Worm (Caenorhabditis elegans) whole organism, L1 larva: ENCODE data around the gene R02D5.6.

Experiments
- F16B12.6 ChIP-seq: fragments of 150-350 bp; optimal IDR thresholded peaks from 2 replicates; lab custom pipeline; 2014; ENCODE audit warnings: missing biosample characterization, missing genetic modification characterization
- ama-1 ChIP-seq: fragments of 150-350 bp; optimal IDR thresholded peaks from 2 replicates; lab custom pipeline; 2014
- blmp-1 ChIP-seq: fragments of 150-350 bp; optimal IDR thresholded peaks from 2 replicates; lab custom pipeline; 2014; ENCODE audit warnings: missing biosample characterization, missing genetic modification characterization
- ceh-63 ChIP-seq: fragments of 200-800 bp; sonication (Bioruptor generic); optimal IDR thresholded peaks from 2 replicates; lab custom pipeline; 2018; ENCODE audit warnings: mild to moderate bottlenecking, missing genetic modification characterization, missing compliant biosample characterization
- ceh-8 ChIP-seq: fragments of 200-800 bp; sonication (Bioruptor generic); optimal IDR thresholded peaks from 2 replicates; lab custom pipeline; 2018; ENCODE audit warnings: mild to moderate bottlenecking, missing genetic modification characterization, moderate library complexity, missing compliant biosample characterization
- ceh-90 ChIP-seq: sonication (generic microtip); optimal IDR thresholded peaks from 2 replicates; lab custom pipeline; 2016; ENCODE audit warnings: missing genetic modification characterization, missing compliant biosample characterization
- dpl-1 ChIP-seq, 3 experiments: fragments of 150-350 bp in 2 of 3; sonication (generic microtip) in 1 of 3; optimal IDR thresholded peaks; 2 replicates each; lab custom pipeline; 2014 to 2017; ENCODE audit warnings: missing biosample characterization in 3 of 3, missing genetic modification characterization in 3 of 3, missing genetic modification reagents in 3 of 3
- dsc-1 ChIP-seq: sonication (generic microtip); optimal IDR thresholded peaks from 2 replicates; lab custom pipeline; 2016; ENCODE audit warnings: mild to moderate bottlenecking, missing genetic modification characterization, missing compliant biosample characterization
- efl-1 ChIP-seq, 4 experiments: fragments of 150-350 bp; optimal IDR thresholded peaks in 3 of 4; peaks in 1 of 4; 1 replicate in 1 of 4; 2 replicates in 3 of 4; lab custom pipeline; 2014; ENCODE audit warnings: missing biosample characterization in 2 of 4, missing genetic modification characterization in 2 of 4, missing genetic modification reagents in 2 of 4
- efl-3 ChIP-seq: fragments of 200-800 bp; sonication (Bioruptor generic); optimal IDR thresholded peaks from 2 replicates; lab custom pipeline; 2018; ENCODE audit warnings: mild to moderate bottlenecking, missing genetic modification characterization, missing compliant biosample characterization
- elt-2 ChIP-seq: sonication (generic microtip); optimal IDR thresholded peaks from 2 replicates; lab custom pipeline; 2016; ENCODE audit warnings: missing genetic modification characterization, mild to moderate bottlenecking, inconsistent platforms, missing compliant biosample characterization, missing genetic modification reagents
- fkh-4 ChIP-seq: sonication (generic microtip); optimal IDR thresholded peaks from 2 replicates; lab custom pipeline; 2016; ENCODE audit warnings: missing compliant biosample characterization, missing genetic modification characterization, borderline replicate concordance
- hlh-17 ChIP-seq: fragments of 200-800 bp; sonication (Bioruptor generic); optimal IDR thresholded peaks from 2 replicates; lab custom pipeline; 2018; ENCODE audit warnings: missing genetic modification characterization, mild to moderate bottlenecking, missing compliant biosample characterization, moderate library complexity, borderline replicate concordance
- jun-1 ChIP-seq: fragments of 150-350 bp; optimal IDR thresholded peaks from 2 replicates; lab custom pipeline; 2014; ENCODE audit warnings: missing biosample characterization, missing genetic modification reagents, missing genetic modification characterization
- lin-14 ChIP-seq: fragments of 200-800 bp; sonication (Bioruptor generic); optimal IDR thresholded peaks from 2 replicates; lab custom pipeline; 2018; ENCODE audit warnings: mild to moderate bottlenecking, missing genetic modification characterization, moderate library complexity, missing compliant biosample characterization
- lin-35 ChIP-seq, 2 experiments: fragments of 150-350 bp; optimal IDR thresholded peaks; 2 replicates each; lab custom pipeline; 2014; ENCODE audit warnings: missing biosample characterization in 2 of 2, missing genetic modification characterization in 2 of 2, missing genetic modification reagents in 2 of 2
- lin-39 ChIP-seq: fragments of 150-350 bp; optimal IDR thresholded peaks from 2 replicates; lab custom pipeline; 2014; ENCODE audit warnings: missing biosample characterization, missing genetic modification reagents, missing genetic modification characterization
- mep-1 ChIP-seq: fragments of 150-350 bp; optimal IDR thresholded peaks from 2 replicates; lab custom pipeline; 2014; ENCODE audit warnings: missing biosample characterization, missing genetic modification characterization
- nhr-12 ChIP-seq: sonication (generic microtip); optimal IDR thresholded peaks from 2 replicates; lab custom pipeline; 2017; ENCODE audit warnings: missing biosample characterization, missing genetic modification characterization
- nhr-19 ChIP-seq: fragments of 200-800 bp; sonication (Bioruptor generic); conservative IDR thresholded peaks from 2 replicates; pipeline ENCODE4 v1.3.6; 2022; ENCODE audit warnings: missing genetic modification characterization, missing compliant biosample characterization
- nhr-237 ChIP-seq: fragments of 150-350 bp; optimal IDR thresholded peaks from 2 replicates; lab custom pipeline; 2014; ENCODE audit warnings: missing biosample characterization, missing genetic modification characterization
- nhr-76 ChIP-seq: sonication (generic microtip); optimal IDR thresholded peaks from 2 replicates; lab custom pipeline; 2017; ENCODE audit warnings: missing biosample characterization, missing genetic modification characterization
- nhr-85 ChIP-seq: sonication (generic microtip); peaks from one replicate; lab custom pipeline; 2016; ENCODE audit warnings: missing genetic modification characterization, inconsistent platforms, missing compliant biosample characterization
- sptf-1 ChIP-seq: fragments of 150-350 bp; optimal IDR thresholded peaks from 2 replicates; lab custom pipeline; 2014; ENCODE audit warnings: missing biosample characterization, missing genetic modification characterization
- swsn-7 ChIP-seq: sonication (generic microtip); optimal IDR thresholded peaks from 2 replicates; lab custom pipeline; 2016; ENCODE audit warnings: missing genetic modification characterization, missing compliant biosample characterization
- unc-130 ChIP-seq: fragments of 150-350 bp; optimal IDR thresholded peaks from 2 replicates; lab custom pipeline; 2017; ENCODE audit warnings: missing biosample characterization, missing genetic modification characterization, inconsistent platforms
- unc-30 ChIP-seq: sonication (generic microtip); optimal IDR thresholded peaks from 2 replicates; lab custom pipeline; 2017; ENCODE audit warnings: missing biosample characterization, missing genetic modification characterization
- unc-62 ChIP-seq: fragments of 150-350 bp; optimal IDR thresholded peaks from 2 replicates; lab custom pipeline; 2014; ENCODE audit warnings: missing biosample characterization, missing genetic modification reagents, missing genetic modification characterization
- zag-1 ChIP-seq: fragments of 150-350 bp; optimal IDR thresholded peaks from 2 replicates; lab custom pipeline; 2014; ENCODE audit warnings: missing biosample characterization, missing genetic modification characterization
- ztf-4 ChIP-seq: fragments of 150-350 bp; optimal IDR thresholded peaks from 2 replicates; lab custom pipeline; 2014; ENCODE audit warnings: missing biosample characterization, missing genetic modification characterization

R02D5.6 gene

ce11 chrV:14499074-14499864, 18.6 kb downstream of the R02D5.6 start (continued):
- TF ChIP-seq F16B12.6 (tag; lab: Kevin White, UChicago) (no peak), nhr-237 (tag; lab: Kevin White, UChicago) (no peak), ceh-8 (GFP tag; lab: Kevin White, UChicago) (no peak), unc-62 (GFP tag; lab: Kevin White, UChicago) (no peak)

DNA sequence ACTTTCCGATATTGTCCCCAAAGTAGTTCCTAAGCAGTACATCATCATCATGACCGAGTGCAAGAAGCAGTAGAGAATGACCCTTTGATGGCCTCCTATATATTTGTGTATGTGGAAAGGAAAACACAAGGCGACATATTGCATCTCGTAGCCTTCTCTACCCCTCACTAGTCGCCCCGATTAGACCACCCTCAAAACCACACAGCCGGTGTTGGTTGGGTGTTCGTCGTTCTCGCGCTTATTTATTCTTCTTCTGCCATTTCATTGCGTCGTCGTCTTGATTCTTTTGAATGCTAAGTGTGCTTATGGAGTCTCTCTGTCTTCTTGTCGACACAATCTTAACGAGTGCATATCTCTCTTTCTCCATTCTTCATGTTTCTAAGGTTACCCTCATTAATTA, 19.7 kb downstream of the R02D5.6 start:
- TF ChIP-seq sptf-1: no peak
- peak; percentile 2 for TF ChIP-seq blmp-1 (tag; lab: Kevin White, UChicago)
- TF ChIP-seq zag-1 (tag; lab: Kevin White, UChicago): no peak
- no peak for TF ChIP-seq dpl-1 (GFP tag; optimal IDR thresholded peaks at IDR 0.05; lab: Kevin White, UChicago)
- no peak for TF ChIP-seq efl-1 (optimal IDR thresholded peaks at IDR 0.05; lab: Kevin White, UChicago)
- peak in 1 of 2 experiments; percentile 50 for TF ChIP-seq efl-1 (GFP tag; optimal IDR thresholded peaks at IDR 0.05 in 1 of 2; lab: Kevin White, UChicago)
- TF ChIP-seq unc-62 (GFP tag; lab: Kevin White, UChicago): no peak
- TF ChIP-seq ceh-63 (GFP tag; lab: Kevin White, UChicago): no peak
- TF ChIP-seq hlh-17: no peak
- TF ChIP-seq F16B12.6 (tag; lab: Kevin White, UChicago): no peak

- TF ChIP-seq lin-35 (GFP tag; optimal IDR thresholded peaks at IDR 0.05; lab: Kevin White, UChicago): no peak
- TF ChIP-seq nhr-85 (tag; lab: Kevin White, UChicago): peak; percentile 34
- TF ChIP-seq mep-1: no peak
- no peak for TF ChIP-seq jun-1
- TF ChIP-seq efl-3 (GFP tag; lab: Kevin White, UChicago): no peak
- TF ChIP-seq nhr-12 (tag; lab: Kevin White, UChicago): no peak
Observed at ce11 chrV:14496446-14496845, 21.5 kb downstream of the R02D5.6 start.

- no peak for TF ChIP-seq nhr-237 (tag; lab: Kevin White, UChicago)
- TF ChIP-seq F16B12.6 (tag; lab: Kevin White, UChicago): no peak
- peak; percentile 94 for TF ChIP-seq blmp-1 (tag; lab: Kevin White, UChicago)
- TF ChIP-seq lin-14 (GFP tag; lab: Kevin White, UChicago): peak; percentile 51
Observed at ce11 chrV:14495493-14495892, 22.4 kb downstream of the R02D5.6 start.

ce11 chrV:14493665-14494064, 24.2 kb downstream of the R02D5.6 start:
- TF ChIP-seq ama-1 (lab: Kevin White, UChicago) (no peak), nhr-19 (GFP tag; lab: Robert Waterston, UW) (no peak), dsc-1 (no peak), unc-130 (tag; lab: Kevin White, UChicago) (no peak), swsn-7 (tag; lab: Kevin White, UChicago) (no peak), hlh-17 (no peak), lin-14 (GFP tag; lab: Kevin White, UChicago) (no peak), fkh-4 (tag; lab: Kevin White, UChicago) (no peak), jun-1 (no peak), F16B12.6 (tag; lab: Kevin White, UChicago) (no peak), elt-2 (tag; lab: Kevin White, UChicago) (no peak), ceh-90 (no peak), mep-1 (no peak), unc-30 (tag; lab: Kevin White, UChicago) (no peak), ztf-4 (tag; lab: Kevin White, UChicago) (no peak), nhr-76 (tag; lab: Kevin White, UChicago) (no peak)
- TF ChIP-seq, all 84 proteins: peak for 0

DNA sequence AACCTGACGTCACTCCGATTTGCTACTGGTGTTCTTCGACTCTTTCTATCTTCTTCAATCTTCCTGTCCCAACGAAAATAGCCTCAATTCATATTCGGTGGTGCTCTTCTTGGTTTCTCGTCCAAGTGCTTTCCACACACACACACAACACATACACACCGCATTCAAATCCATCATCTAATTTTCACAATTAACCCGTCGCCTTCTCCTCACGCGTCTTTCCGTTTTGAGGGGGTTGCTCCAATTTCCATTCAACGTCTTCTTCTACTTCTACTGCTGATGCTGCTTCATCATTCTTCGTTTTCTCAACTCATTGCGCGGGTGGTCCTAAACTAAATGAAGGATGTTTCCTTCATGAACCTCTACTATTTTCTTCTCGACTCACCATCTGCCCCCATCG, 26.8 kb downstream of the R02D5.6 start:
- TF ChIP-seq lin-39 (tag; lab: Kevin White, UChicago) (no peak), lin-14 (GFP tag; lab: Kevin White, UChicago) (peak; percentile 25)
